Worm (Caenorhabditis elegans) whole organism, young adult: Measurements from ENCODE around the gene ZK813.5.

Experiments
- B0035.1 ChIP-seq: sonication (generic microtip); optimal IDR thresholded peaks from 2 replicates; lab custom pipeline; 2016; ENCODE audit warnings: missing genetic modification characterization, mild to moderate bottlenecking, missing compliant biosample characterization, missing genotype, missing genetic modification reagents
- B0261.1 ChIP-seq: sonication (generic microtip); optimal IDR thresholded peaks from 2 replicates; lab custom pipeline; 2016; ENCODE audit warnings: mild to moderate bottlenecking, missing genetic modification characterization, moderate library complexity, missing compliant biosample characterization
- F37B4.10 ChIP-seq: fragments of 200-800 bp; sonication (Bioruptor generic); IDR thresholded peaks from 2 replicates; pipeline ENCODE4 v1.3.6; 2022; ENCODE audit warnings: missing genetic modification characterization, missing compliant biosample characterization
- F52B5.7 ChIP-seq: sonication (generic microtip); optimal IDR thresholded peaks from 2 replicates; lab custom pipeline; 2016; ENCODE audit warnings: mild to moderate bottlenecking, missing genetic modification characterization, missing compliant biosample characterization
- F57C9.4 ChIP-seq: sonication (generic microtip); optimal IDR thresholded peaks from 2 replicates; lab custom pipeline; 2017; ENCODE audit warnings: mild to moderate bottlenecking, missing genetic modification characterization, missing compliant biosample characterization
- Y56A3A.18 ChIP-seq: fragments of 200-800 bp; sonication (Bioruptor generic); IDR thresholded peaks from 2 replicates; pipeline ENCODE4 v1.3.6; 2022; ENCODE audit warnings: missing genetic modification reagents, missing genetic modification characterization, missing compliant biosample characterization
- Y67H2A.10 ChIP-seq: fragments of 200-800 bp; sonication (Bioruptor generic); conservative IDR thresholded peaks from 2 replicates; pipeline ENCODE4 v1.3.6; 2022; ENCODE audit warnings: missing genetic modification reagents, missing genetic modification characterization, missing compliant biosample characterization
- Y79H2A.3 ChIP-seq: fragments of 200-800 bp; sonication (Bioruptor generic); conservative IDR thresholded peaks from 2 replicates; pipeline ENCODE4 v1.3.6; 2022; ENCODE audit warnings: missing genetic modification reagents, missing genetic modification characterization, missing compliant biosample characterization
- akir-1 ChIP-seq: fragments of 200-800 bp; sonication (Bioruptor generic); optimal IDR thresholded peaks from 2 replicates; lab custom pipeline; 2018; ENCODE audit warnings: mild to moderate bottlenecking, missing genetic modification characterization, moderate library complexity, missing compliant biosample characterization
- atf-7 ChIP-seq: sonication (generic microtip); optimal IDR thresholded peaks from 2 replicates; lab custom pipeline; 2017; ENCODE audit warnings: mild to moderate bottlenecking, missing genetic modification characterization, missing compliant biosample characterization
- attf-6 ChIP-seq: fragments of 200-800 bp; sonication (Bioruptor generic); IDR thresholded peaks from 2 replicates; pipeline ENCODE4 v1.3.6; 2022; ENCODE audit warnings: missing genetic modification reagents, missing genetic modification characterization, missing compliant biosample characterization
- bed-1 ChIP-seq: fragments of 200-800 bp; sonication (Bioruptor generic); IDR thresholded peaks from 2 replicates; pipeline ENCODE4 v1.3.6; 2022; ENCODE audit warnings: missing genetic modification reagents, missing genetic modification characterization, missing compliant biosample characterization
- cebp-2 ChIP-seq: fragments of 200-800 bp; sonication (Bioruptor generic); IDR thresholded peaks from 2 replicates; pipeline ENCODE4 v1.3.6; 2022; ENCODE audit warnings: missing genetic modification characterization, missing compliant biosample characterization
- ceh-100 ChIP-seq: fragments of 200-800 bp; sonication (Bioruptor generic); IDR thresholded peaks from 2 replicates; pipeline ENCODE4 v1.3.6; 2022; ENCODE audit warnings: missing genetic modification reagents, missing genetic modification characterization, missing compliant biosample characterization
- ceh-79 ChIP-seq: sonication (generic microtip); optimal IDR thresholded peaks from 2 replicates; lab custom pipeline; 2017; ENCODE audit warnings: mild to moderate bottlenecking, missing genetic modification characterization, missing compliant biosample characterization
- die-1 ChIP-seq: sonication (generic microtip); optimal IDR thresholded peaks from 2 replicates; lab custom pipeline; 2016; ENCODE audit warnings: missing genotype, mild to moderate bottlenecking, missing genetic modification characterization, missing compliant biosample characterization
- dox-1 ChIP-seq: fragments of 200-800 bp; sonication (Bioruptor generic); IDR thresholded peaks from 2 replicates; pipeline ENCODE4 v1.3.6; 2022; ENCODE audit warnings: missing genetic modification reagents, missing genetic modification characterization, missing compliant biosample characterization
- dpff-1 ChIP-seq: sonication (generic microtip); optimal IDR thresholded peaks from 2 replicates; lab custom pipeline; 2017; ENCODE audit warnings: mild to moderate bottlenecking, missing genetic modification characterization, missing compliant biosample characterization
- dpl-1 ChIP-seq: fragments of 150-350 bp; optimal IDR thresholded peaks from 2 replicates; lab custom pipeline; 2014; ENCODE audit warnings: missing biosample characterization, missing genetic modification reagents, missing genetic modification characterization
- egl-18 ChIP-seq: fragments of 200-800 bp; sonication (Bioruptor generic); IDR thresholded peaks from 2 replicates; pipeline ENCODE4 v1.3.6; 2022; ENCODE audit warnings: missing genetic modification reagents, missing genetic modification characterization, missing compliant biosample characterization
- ekl-4 ChIP-seq: fragments of 200-800 bp; sonication (Bioruptor generic); IDR thresholded peaks from 2 replicates; pipeline ENCODE4 v1.3.6; 2022; ENCODE audit warnings: missing genetic modification reagents, missing genetic modification characterization, missing compliant biosample characterization
- hmg-1.2 ChIP-seq: fragments of 200-800 bp; sonication (Bioruptor generic); IDR thresholded peaks from 2 replicates; pipeline ENCODE4 v1.3.6; 2022; ENCODE audit warnings: missing genetic modification reagents, missing genetic modification characterization, missing compliant biosample characterization
- hmg-20 ChIP-seq: fragments of 200-800 bp; sonication (Bioruptor generic); IDR thresholded peaks from 2 replicates; pipeline ENCODE4 v1.3.6; 2022; ENCODE audit warnings: missing genetic modification reagents, missing genetic modification characterization, missing compliant biosample characterization
- hsf-1 ChIP-seq: fragments of 200-800 bp; sonication (Bioruptor generic); IDR thresholded peaks from 2 replicates; pipeline ENCODE4 v1.3.6; 2022; ENCODE audit warnings: missing genetic modification reagents, missing genetic modification characterization, missing compliant biosample characterization
- lag-1 ChIP-seq: fragments of 200-800 bp; sonication (Bioruptor generic); IDR thresholded peaks from 2 replicates; pipeline ENCODE4 v1.3.6; 2022; ENCODE audit warnings: missing genetic modification reagents, missing genetic modification characterization, missing compliant biosample characterization
- lin-26 ChIP-seq: fragments of 200-800 bp; sonication (Bioruptor generic); IDR thresholded peaks from 2 replicates; pipeline ENCODE4 v1.3.6; 2022; ENCODE audit warnings: missing genetic modification reagents, missing genetic modification characterization, missing compliant biosample characterization
- lir-1 ChIP-seq: fragments of 200-800 bp; sonication (Bioruptor generic); conservative IDR thresholded peaks from 2 replicates; pipeline ENCODE4 v1.3.6; 2022; ENCODE audit warnings: missing genetic modification reagents, missing genetic modification characterization, missing compliant biosample characterization
- madf-6 ChIP-seq: fragments of 200-800 bp; sonication (Bioruptor generic); IDR thresholded peaks from 2 replicates; pipeline ENCODE4 v1.3.6; 2022; ENCODE audit warnings: missing genetic modification reagents, missing genetic modification characterization, missing compliant biosample characterization
- nfyb-1 ChIP-seq: fragments of 200-800 bp; sonication (Bioruptor generic); IDR thresholded peaks from 2 replicates; pipeline ENCODE4 v1.3.6; 2022; ENCODE audit warnings: missing genetic modification reagents, missing genetic modification characterization, missing compliant biosample characterization
- nhr-179 ChIP-seq: sonication (generic microtip); optimal IDR thresholded peaks from 2 replicates; lab custom pipeline; 2016; ENCODE audit warnings: mild to moderate bottlenecking, missing genetic modification characterization, missing compliant biosample characterization
- pha-4 ChIP-seq: fragments of 150-350 bp; sonication (generic microtip); optimal IDR thresholded peaks from 2 replicates; lab custom pipeline; 2014; ENCODE audit warnings: missing biosample characterization, missing genetic modification reagents, missing genetic modification characterization
- tlf-1 ChIP-seq: fragments of 200-800 bp; sonication (Bioruptor generic); optimal IDR thresholded peaks from 2 replicates; lab custom pipeline; 2018; ENCODE audit warnings: mild to moderate bottlenecking, missing genetic modification characterization, missing compliant biosample characterization
- ztf-18 ChIP-seq: sonication (generic microtip); optimal IDR thresholded peaks from 2 replicates; lab custom pipeline; 2016; ENCODE audit warnings: missing genotype, mild to moderate bottlenecking, missing genetic modification characterization, missing compliant biosample characterization
- ztf-25 ChIP-seq: fragments of 200-800 bp; sonication (Bioruptor generic); IDR thresholded peaks from 2 replicates; pipeline ENCODE4 v1.3.6; 2022; ENCODE audit warnings: missing genetic modification reagents, missing genetic modification characterization, missing compliant biosample characterization
- ztf-26 ChIP-seq: sonication (generic microtip); optimal IDR thresholded peaks from 2 replicates; lab custom pipeline; 2017; ENCODE audit warnings: missing genetic modification characterization, missing compliant biosample characterization
- ztf-3 ChIP-seq: fragments of 200-800 bp; sonication (Bioruptor generic); optimal IDR thresholded peaks from 2 replicates; lab custom pipeline; 2018; ENCODE audit warnings: mild to moderate bottlenecking, missing genetic modification characterization, missing compliant biosample characterization

The ZK813.5 gene

DNA sequence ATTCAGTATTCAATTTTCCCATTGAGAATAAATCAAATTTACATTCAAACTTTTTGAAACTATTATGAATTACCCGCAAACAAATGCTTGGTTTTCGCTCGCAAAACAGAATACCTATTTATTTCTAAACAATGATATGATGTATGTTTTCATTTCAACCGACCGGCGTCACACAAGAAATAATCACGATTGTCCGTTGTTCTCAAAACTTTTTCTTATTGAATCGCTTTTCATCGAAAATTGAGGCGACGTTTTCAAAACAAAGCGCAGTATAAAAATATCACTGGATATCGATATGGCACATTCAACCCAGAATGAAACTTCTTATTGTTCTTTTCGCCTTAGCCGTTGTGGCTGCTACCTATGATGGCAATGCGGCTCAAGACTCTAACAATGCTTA lies 9.5 kb downstream of the ZK813.5 start, which contains the start of gene ZK813.3:
ZK813.3 (plus strand) TSS at position 301 of the 400 bp plus-strand sequence.
- no peak for TF ChIP-seq Y67H2A.10 (GFP tag; lab: Robert Waterston, UW)
- TF ChIP-seq ztf-26 (tag; lab: Kevin White, UChicago) = no peak
- no peak for TF ChIP-seq bed-1 (GFP tag; lab: Robert Waterston, UW)
- TF ChIP-seq dpff-1 (tag; lab: Kevin White, UChicago) = no peak
- TF ChIP-seq hmg-20 = no peak
- no peak for TF ChIP-seq lin-26 (GFP tag; lab: Robert Waterston, UW)
- TF ChIP-seq hmg-1.2 (GFP tag; lab: Robert Waterston, UW) = no peak
- no peak for TF ChIP-seq ceh-79 (tag; lab: Kevin White, UChicago)

DNA sequence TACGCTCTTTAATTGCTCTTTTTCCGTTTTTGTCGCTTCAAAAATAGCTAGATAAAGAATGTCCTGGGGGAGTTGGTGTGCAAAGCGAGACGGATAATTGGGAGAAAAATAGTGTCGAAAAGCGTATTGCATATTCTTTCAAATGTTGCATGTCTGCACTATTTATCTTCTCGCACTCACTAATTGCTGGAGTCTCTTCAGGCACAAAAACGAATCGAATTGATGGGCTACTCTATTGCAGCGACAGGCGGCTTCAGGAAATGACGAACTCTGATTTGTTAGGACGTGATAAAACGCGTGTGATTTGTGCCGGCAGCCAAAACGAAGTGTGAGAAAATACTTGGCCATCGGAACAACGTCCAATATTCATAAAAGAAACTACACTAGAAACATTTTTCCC lies 10.7 kb downstream of the ZK813.5 start:
- TF ChIP-seq akir-1 = no peak
- TF ChIP-seq ztf-25 (GFP tag; lab: Robert Waterston, UW) = no peak
- no peak for TF ChIP-seq atf-7
- no peak for TF ChIP-seq Y56A3A.18 (GFP tag; lab: Robert Waterston, UW)
- TF ChIP-seq B0035.1 = no peak
- TF ChIP-seq B0261.1 (tag; lab: Kevin White, UChicago) = no peak
- TF ChIP-seq egl-18 (GFP tag; lab: Robert Waterston, UW) = no peak

DNA sequence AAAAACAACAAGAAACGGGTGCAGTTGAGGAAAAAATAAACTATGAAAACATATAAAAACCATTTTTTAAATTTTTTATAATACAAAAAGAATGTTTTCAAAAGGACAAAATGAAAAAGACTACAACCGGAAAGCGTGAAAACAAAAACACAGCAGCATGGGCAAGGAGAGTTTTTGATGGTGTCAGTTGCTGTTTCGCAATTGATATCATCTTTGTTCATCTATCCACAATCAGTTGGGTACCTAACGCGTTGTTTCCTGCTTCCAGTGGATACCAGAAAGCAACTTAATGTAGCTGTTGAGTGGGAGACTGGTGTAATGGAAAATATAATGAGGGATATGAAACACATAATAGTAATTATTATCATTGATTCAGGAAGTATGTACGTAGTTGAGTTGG lies 11.2 kb downstream of the ZK813.5 start:
- TF ChIP-seq ztf-3 (GFP tag; lab: Kevin White, UChicago) (no peak), dox-1 (GFP tag; lab: Robert Waterston, UW) (no peak), F52B5.7 (tag; lab: Kevin White, UChicago) (no peak), pha-4 (tag; lab: Kevin White, UChicago) (no peak), dpl-1 (no peak), atf-7 (no peak), attf-6 (GFP tag; lab: Robert Waterston, UW) (no peak), nfyb-1 (GFP tag; lab: Robert Waterston, UW) (no peak), ztf-18 (tag; lab: Kevin White, UChicago) (no peak), cebp-2 (no peak), bed-1 (GFP tag; lab: Robert Waterston, UW) (no peak), die-1 (tag; lab: Kevin White, UChicago) (no peak), F37B4.10 (GFP tag; lab: Robert Waterston, UW) (no peak), hsf-1 (no peak), Y79H2A.3 (GFP tag; lab: Robert Waterston, UW) (no peak), madf-6 (GFP tag; lab: Robert Waterston, UW) (no peak), ceh-100 (GFP tag; lab: Robert Waterston, UW) (no peak)

DNA sequence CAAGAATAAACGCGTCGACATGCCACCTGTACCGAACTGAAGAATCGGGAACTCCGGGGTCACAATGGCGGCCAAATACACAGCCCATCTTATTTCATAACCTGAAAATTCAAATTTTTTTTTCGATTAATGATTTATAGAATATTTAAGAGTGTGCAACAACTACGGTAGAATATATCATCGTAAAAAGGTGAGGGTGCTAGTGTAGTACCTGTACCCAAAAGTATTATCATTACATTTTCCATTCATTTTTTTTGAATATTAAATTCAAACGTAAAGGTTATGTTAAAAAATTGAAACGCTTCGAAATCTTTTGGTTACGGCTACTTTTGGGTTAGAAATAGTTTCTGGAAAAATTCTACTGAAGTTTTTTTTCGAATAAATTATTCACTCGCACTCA lies 21.0 kb downstream of the ZK813.5 start, which contains the start of gene ZK813.4:
ZK813.4 (minus strand) TSS at position 101 of the 400 bp plus-strand sequence.
- TF ChIP-seq tlf-1 (GFP tag; lab: Kevin White, UChicago) (no peak), F57C9.4 (tag; lab: Kevin White, UChicago) (no peak)
- TF ChIP-seq, all 124 proteins: peak for 0

DNA sequence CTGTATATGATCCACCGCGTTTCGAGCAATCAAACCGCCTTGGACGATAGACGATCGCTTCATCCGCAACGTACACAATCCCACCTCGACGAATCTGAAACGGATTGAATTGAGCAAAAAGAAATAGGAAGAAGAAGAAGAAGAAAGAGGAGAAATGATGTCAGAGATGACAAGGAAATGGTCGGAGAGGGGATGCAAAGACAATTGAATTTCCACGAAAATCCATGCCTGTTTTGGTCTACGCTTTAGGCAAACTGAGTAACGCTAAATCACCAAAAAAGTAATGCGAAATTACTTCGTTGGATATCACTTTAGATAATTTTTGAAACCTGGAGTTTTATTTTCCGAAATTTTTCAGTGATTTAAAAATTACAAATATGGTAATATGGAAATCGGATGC lies 21.9 kb downstream of the ZK813.5 start:
- TF ChIP-seq lag-1 (GFP tag; lab: Robert Waterston, UW) = no peak
- no peak for TF ChIP-seq nhr-179 (tag; lab: Kevin White, UChicago)
- TF ChIP-seq ekl-4 (GFP tag; lab: Robert Waterston, UW) = no peak
- no peak for TF ChIP-seq lir-1
- no peak for TF ChIP-seq tlf-1 (GFP tag; lab: Kevin White, UChicago)
- TF ChIP-seq, all 124 proteins: peak for 0
